Fruit fly (Drosophila melanogaster): ENCODE results near the gene CG17104.

CG17104 gene

DNA sequence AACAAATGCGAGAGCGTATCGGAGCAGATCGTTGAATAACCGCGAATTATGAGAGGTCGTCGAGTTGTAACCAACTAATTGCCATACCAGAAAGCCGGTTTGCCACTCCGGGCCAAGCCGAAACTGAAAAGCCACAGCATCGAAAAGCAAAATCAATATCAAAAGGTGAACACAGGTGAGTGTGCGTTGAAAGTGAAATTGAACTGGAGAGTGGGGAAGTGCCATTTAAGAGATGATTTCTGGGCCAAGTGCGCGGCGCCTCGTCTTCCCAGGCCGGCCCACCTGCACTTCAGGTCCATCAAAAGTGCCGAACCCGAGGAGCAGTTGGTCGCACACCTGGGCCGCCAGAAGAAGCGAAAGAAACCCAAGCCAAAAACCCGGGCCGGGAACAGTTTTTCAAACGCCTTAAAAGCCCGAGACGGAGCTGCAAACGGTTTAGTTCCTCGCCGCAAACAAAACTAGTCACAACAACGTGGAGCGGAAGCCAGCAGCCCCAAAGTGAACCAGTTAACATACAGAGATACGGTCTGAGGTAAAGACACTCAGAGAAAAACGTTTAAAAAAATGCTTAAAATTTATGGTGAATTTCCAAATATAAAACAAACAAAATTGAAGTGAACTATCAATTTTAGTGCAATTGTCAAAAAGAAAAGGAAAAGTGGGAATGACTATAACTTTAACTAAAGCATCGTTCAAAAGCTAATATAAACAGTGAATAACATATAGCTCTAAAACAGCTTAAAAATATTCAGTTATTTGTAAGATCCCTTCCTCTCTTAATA, at the start of gene CG17104:
Gene CG17104, plus strand, starts transcription at position 266 of the 782 bp plus-strand sequence.
- TF ChIP-seq CTCF (optimal IDR thresholded peaks at IDR 0.05) = no peak
- TF ChIP-seq CG8478 (optimal IDR thresholded peaks at IDR 0.05) = no peak

DNA sequence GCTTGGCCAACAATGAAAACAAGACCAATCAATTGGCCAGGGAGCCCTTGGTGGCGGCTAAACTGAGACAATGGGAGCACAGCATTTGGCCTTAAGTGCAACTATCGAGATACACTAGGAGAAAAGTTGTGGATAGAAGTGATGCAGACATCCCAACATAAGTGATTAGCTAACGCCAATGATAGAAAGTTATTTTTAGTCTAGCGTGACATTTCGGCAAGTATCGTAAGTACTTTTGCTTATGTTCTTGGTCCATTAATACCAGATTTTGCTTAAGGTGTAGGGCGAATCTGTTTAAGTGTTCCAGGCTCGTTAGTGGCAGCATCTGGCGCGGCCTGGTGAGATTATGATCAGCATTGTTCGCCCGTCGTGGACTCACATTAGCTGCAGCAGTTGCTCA, 44.3 kb upstream of the CG17104 start:
- TF ChIP-seq CG8478 (optimal IDR thresholded peaks at IDR 0.05) (no peak), CTCF (optimal IDR thresholded peaks at IDR 0.05) (no peak)

DNA sequence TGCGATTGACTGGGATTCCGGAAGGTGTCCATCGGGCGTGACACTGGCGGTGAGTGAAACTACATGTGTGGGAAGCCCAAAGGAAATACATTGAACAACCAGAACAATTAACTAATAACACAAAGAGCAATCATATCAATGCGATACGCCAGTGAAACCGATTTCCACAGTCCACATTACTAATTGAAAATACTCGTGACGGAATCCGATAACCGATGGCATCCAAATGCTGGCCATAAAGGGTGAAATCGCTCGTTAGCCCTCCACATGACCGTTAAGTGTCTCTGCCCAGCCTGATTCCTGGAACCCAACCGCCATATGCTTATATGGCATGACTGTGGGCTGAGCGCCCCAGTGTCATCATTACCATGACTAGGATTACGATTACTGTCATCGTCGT, 38.6 kb upstream of the CG17104 start, which contains the start of gene CG7329:
Gene CG7329, minus strand, starts transcription at position 101 of the 400 bp plus-strand sequence.
- TF ChIP-seq CG8478 (optimal IDR thresholded peaks at IDR 0.05) = no peak
- no peak for TF ChIP-seq CTCF (optimal IDR thresholded peaks at IDR 0.05)

DNA sequence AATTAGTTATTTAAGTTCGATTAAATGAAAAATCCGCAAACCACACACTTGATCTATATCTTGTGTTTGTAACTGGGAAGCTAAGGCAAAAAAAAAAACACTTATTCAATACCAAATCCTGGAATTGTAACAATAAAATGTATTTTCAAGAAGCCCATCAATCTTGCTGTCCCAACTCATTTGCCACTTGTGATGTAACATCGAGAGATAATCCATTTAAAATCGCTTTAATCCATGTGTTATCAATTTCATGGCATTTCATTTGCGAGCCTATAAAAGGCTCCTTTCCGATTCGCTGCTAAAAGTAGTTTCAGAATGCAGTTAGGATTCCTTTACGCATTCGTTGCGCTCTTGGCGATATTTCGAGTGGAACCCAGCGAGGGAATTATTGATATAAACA, 37.4 kb upstream of the CG17104 start, which contains the start of gene CG31872:
Gene CG31872, plus strand, starts transcription at position 301 of the 400 bp plus-strand sequence.
- TF ChIP-seq CTCF (optimal IDR thresholded peaks at IDR 0.05) (no peak), CG8478 (optimal IDR thresholded peaks at IDR 0.05) (no peak)

DNA sequence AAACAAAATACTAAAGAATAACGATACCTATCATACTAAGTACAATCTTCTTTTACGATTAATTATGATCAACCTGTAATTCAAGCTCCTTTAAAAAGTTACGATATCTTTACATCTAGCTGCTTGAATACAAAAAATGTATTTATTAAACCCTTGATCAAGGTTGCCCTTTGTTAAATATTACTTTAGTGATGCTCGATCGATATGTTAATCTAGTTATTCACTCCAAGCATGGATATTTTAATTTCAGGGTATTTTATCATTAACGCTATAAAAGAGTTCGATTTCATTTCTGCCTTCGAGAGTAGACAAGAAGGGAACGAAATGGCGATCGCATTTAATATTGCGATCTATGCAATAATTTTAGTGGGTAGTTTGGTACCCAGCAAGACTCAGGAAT, 33.3 kb upstream of the CG17104 start, which contains the start of gene CG18284:
Gene CG18284, plus strand, starts transcription at position 301 of the 400 bp plus-strand sequence.
- TF ChIP-seq CTCF (optimal IDR thresholded peaks at IDR 0.05) = no peak
- no peak for TF ChIP-seq CG8478 (optimal IDR thresholded peaks at IDR 0.05)

DNA sequence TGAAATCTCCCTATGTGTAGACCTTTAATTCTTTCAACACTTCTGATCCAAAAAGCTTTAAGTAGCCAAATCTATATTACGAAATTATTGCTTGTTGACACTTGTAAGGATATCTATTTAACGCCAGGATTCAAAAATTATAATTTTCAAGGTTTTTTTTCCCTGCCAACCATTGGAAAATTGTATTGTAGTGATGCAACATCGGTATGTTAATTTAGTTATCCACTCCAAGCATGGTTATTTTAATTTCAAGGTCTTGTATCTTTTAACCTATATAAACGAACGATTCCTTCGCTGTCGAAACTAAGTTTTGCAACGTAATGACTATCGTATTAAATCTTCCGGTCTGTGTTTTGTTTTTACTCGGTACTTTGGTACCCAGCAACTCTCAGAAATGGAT, 30.9 kb upstream of the CG17104 start, which contains the start of gene CG17097:
Gene CG17097, plus strand, starts transcription at position 301 of the 400 bp plus-strand sequence.
- TF ChIP-seq CG8478 (optimal IDR thresholded peaks at IDR 0.05) = no peak
- TF ChIP-seq CTCF (optimal IDR thresholded peaks at IDR 0.05) = no peak

DNA sequence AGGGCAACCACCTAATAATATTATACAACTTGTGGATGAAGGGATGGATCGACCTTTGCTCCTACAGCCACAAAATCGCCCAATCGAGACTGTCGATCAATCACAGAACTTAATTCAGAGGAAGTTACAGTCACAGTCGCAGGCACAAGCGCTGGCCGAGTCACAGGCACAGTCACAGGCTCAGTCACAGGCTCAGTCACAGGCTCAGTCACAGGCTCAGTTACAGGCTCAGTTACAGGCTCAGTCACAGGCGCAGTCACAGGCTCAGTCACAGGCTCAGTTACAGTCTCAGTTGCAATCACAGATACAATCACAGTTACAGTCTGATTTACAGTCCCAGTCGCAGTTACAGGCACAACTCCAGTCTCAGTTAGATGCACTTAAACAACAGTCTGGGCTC, 30.3 kb upstream of the CG17104 start:
- TF ChIP-seq CTCF (optimal IDR thresholded peaks at IDR 0.05) (no peak), CG8478 (optimal IDR thresholded peaks at IDR 0.05) (no peak)

DNA sequence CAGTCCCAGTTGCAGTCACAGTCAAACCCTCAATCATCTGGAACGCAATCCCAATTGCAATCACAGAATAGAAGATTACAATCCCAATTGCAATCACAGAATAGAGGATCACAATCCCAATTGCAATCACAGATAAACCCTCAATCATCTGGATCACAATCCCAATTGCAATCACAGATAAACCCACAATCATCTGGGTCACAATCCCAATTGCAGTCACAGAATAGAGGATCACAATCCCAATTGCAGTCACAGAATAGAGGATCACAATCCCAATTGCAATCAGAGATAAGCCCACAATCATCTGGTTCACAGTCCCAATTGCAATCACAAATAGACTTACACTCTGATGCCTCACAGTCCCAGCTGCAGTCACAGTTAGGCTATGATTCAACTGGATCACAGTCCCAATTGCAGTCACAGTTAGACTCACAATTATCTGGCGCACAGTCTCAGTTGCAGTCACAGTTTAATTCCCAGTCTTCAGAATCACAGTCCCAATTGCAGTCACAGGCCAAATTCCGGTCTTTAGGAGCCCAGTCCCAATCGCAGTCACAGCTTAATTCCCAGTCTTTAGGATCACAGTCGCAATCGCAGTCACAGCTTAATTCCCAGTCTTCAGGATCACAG, 29.2 kb upstream of the CG17104 start:
- TF ChIP-seq CG8478 (optimal IDR thresholded peaks at IDR 0.05) (no peak), CTCF (optimal IDR thresholded peaks at IDR 0.05) (no peak)

DNA sequence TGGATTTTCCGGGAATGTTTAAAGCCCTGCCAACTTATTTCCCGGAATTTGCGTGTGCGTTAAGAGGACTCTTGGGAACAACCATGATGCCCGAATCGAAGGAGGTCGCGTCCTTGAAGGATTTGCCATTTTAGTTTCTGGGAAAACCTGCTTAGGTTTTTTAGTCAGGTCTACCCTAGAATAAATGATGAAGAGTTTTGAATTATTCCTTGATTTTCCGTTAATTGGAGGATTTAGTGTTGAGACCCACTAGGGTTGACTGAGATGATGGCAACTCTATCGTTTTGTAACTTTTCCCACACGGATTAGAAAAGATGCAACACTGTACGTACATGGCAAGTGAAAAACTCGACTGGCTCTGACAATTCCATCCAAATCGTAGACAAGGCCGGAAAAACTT, 25.7 kb upstream of the CG17104 start, which contains the start of gene dbf:
Gene dbf, plus strand, starts transcription at position 301 of the 400 bp plus-strand sequence.
- TF ChIP-seq CG8478 (optimal IDR thresholded peaks at IDR 0.05) = no peak
- no peak for TF ChIP-seq CTCF (optimal IDR thresholded peaks at IDR 0.05)

DNA sequence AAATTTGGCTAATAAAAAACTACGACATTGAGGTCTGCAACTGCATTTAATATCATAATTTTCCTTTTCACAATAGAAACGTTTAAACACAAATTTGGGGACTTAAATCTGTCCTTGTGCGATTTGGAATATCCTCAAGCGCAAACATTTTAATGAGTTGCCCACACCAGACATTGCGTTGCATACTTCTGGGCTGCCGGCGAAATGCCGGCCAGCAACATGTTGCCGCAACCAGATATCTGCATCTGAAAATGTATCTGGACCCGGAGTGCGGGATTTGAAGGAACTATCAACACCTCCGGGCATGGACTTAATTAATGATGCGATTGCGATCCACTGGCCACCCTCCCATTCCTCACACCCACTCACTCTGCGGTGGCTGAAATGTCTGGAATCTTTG, 22.5 kb upstream of the CG17104 start:
- TF ChIP-seq CTCF (optimal IDR thresholded peaks at IDR 0.05) (no peak), CG8478 (optimal IDR thresholded peaks at IDR 0.05) (no peak)

DNA sequence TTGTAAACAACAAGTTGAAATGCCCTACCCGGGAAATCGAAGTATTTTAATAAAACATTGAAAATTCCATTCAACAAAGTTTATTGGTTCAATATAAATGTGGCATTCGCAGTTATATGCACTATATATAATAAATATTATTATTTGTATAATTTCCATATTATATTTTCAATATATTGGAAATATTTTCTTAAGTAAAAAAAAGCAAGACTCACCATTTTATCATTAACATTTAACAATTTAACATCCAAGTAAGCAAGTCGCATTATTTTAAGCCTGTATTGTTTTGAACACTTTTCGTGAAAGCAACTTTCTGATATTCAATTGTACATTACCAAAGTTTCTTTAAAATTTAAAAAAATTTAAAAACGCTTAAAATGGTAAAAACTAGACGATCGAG, 19.0 kb upstream of the CG17104 start, which contains the start of gene CG45690:
Gene CG45690, plus strand, starts transcription at position 301 of the 400 bp plus-strand sequence.
- TF ChIP-seq CTCF (optimal IDR thresholded peaks at IDR 0.05) (no peak), CG8478 (optimal IDR thresholded peaks at IDR 0.05) (no peak)

DNA sequence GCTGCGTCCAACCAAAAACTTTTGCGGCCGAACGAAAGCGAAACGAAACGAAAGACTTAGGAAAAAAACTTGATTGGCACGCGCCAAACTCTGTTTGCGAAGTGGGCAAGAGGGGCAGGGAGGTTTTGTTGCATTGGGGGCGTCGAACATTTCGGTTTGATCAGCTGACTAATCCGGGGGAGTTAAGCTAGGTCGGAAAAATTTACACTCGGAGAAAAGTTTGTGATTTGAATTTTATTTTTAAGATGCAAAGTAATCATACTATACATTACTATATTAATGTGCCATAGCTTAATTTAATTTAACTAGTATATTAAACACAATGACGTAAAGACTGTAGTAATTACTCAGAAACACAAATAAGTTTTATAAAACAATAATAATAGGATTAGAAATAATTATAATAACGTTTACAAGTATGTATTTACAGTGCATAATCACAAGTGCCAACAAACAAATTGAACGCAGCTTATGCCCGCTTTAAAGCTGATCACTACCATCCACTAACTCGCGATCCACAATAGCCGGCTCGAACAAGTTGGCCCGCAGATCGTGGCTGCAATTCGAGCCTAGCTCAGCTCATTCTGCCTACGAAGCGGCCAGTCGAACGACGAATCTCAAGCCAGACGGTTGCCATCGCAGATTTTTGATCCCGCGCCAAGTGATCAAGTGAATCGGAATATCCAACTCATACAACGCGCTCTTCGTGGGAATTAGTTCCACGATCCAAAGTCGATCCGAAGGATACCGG, 15.3 kb upstream of the CG17104 start, which contains the start of gene CG31871:
Gene CG31871, plus strand, starts transcription at position 592 of the 751 bp plus-strand sequence.
- TF ChIP-seq CTCF (optimal IDR thresholded peaks at IDR 0.05) (no peak), CG8478 (optimal IDR thresholded peaks at IDR 0.05) (no peak)

DNA sequence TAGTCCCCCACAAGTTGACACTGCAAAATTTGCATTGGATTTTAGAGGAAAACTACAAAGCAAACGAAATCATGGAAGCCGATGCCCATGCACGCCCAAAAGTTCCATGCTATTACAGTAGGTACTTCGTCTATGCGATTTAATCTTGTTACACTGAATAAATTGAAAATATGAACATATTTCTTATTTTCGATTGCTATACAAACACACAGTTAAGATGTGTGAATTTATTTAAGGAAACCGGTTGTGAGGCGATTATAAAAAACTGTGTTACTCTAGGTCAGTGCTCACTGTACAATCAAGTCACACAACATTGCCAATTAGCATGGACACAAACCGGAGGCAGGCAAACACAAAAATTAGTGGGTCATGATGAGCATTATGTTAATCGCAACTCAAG, 11.4 kb upstream of the CG17104 start:
- TF ChIP-seq CG8478 (optimal IDR thresholded peaks at IDR 0.05) (no peak), CTCF (optimal IDR thresholded peaks at IDR 0.05) (no peak)

DNA sequence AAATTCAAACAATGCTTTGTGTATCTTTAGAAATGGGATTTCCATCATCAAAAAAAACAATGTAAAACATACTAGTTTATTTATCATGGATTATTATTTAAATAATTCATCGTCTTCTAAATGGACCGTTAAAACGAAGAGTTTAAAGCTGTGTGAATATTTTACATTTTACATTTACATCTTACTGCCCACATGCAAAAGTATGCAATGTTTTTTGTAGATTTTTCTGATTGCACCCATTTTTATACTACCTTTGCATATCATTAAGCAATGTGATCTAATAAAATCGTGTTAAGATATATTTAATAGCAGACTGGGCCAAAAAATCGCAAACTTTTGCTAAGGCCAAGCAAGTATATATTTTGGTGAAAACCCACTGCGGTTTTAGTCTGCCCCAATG, 5.5 kb upstream of the CG17104 start:
- TF ChIP-seq CTCF (optimal IDR thresholded peaks at IDR 0.05) (no peak), CG8478 (optimal IDR thresholded peaks at IDR 0.05) (no peak)

DNA sequence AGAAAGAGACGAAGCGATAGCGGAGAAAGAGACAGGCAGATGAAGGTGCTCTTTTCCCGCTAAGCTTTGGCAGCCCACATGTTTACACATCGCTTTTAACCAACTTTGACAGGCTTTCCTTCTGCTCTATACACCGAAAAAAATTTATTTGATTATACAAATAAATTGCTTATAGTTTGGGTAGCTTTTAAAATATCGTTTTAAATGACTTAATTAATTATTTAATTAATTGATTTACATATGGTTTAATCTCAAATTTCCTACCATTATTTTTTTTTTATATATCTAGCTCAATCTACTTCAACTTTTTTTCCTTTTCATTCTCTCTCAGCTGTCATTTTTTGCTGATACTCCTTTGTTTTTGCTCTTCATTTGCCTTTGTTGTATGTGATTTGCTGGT, 4.0 kb upstream of the CG17104 start:
- TF ChIP-seq CG8478 (optimal IDR thresholded peaks at IDR 0.05) (no peak), CTCF (optimal IDR thresholded peaks at IDR 0.05) (no peak)

Measured in S2 (cell line).